Worm (Caenorhabditis elegans) whole organism, L4 larva: ENCODE results near the gene elli-1.

ENCODE experiments used
- F44E2.7 ChIP-seq: fragments of 200-800 bp; sonication (Bioruptor generic); IDR thresholded peaks from 2 replicates; pipeline ENCODE4 v2.1.2; 2022; ENCODE audit warnings: missing genetic modification characterization, missing compliant biosample characterization
- dpl-1 ChIP-seq: fragments of 150-350 bp; optimal IDR thresholded peaks from 2 replicates; lab custom pipeline; 2014; ENCODE audit warnings: missing biosample characterization, missing genetic modification reagents, missing genetic modification characterization
- nhr-11 ChIP-seq: fragments of 150-350 bp; optimal IDR thresholded peaks from 2 replicates; lab custom pipeline; 2014; ENCODE audit warnings: missing biosample characterization, missing genetic modification characterization

- no peak for TF ChIP-seq F44E2.7
- TF ChIP-seq dpl-1 (GFP tag; lab: Kevin White, UChicago) = no peak
- TF ChIP-seq nhr-11 = no peak
Observed at ce11 chrIV:8722801-8723200, 31.8 kb downstream of the elli-1 start.
